Fruit fly (Drosophila melanogaster) whole organism, larva: Measurements from ENCODE around the gene RYa-R.

Experiments
- noc ChIP-seq: fragments of 200-800 bp; sonication (Bioruptor generic); optimal IDR thresholded peaks from 3 replicates; lab custom pipeline; 2019; ENCODE audit warnings: missing biosample characterization, mild to moderate bottlenecking, missing genetic modification characterization, moderate library complexity

The RYa-R gene

DNA sequence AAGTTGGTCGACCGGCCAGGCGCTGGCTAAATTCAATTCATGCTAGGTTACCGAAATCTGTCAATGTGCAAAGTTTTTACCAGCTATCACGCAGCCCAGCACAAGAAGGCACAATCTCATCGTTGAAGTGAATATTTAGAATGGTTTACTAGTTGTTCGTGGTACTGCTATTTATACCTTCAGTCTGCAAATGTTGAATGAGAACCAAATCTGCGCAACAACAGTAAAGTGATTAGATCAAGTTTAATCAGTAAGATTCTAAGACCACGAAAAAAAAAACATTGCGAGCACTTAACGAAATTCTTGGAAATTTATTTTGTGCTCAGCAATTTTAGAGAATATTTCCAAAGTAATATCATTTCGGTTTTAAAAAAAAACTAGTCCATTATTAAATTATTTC, 8.6 kb downstream of the RYa-R start, which contains the start of gene CG6296:
TSS of gene CG6296 (minus strand) at position 132 of the 400 bp plus-strand sequence.
- TF ChIP-seq noc (tag; lab: Kevin White, UChicago): no peak

DNA sequence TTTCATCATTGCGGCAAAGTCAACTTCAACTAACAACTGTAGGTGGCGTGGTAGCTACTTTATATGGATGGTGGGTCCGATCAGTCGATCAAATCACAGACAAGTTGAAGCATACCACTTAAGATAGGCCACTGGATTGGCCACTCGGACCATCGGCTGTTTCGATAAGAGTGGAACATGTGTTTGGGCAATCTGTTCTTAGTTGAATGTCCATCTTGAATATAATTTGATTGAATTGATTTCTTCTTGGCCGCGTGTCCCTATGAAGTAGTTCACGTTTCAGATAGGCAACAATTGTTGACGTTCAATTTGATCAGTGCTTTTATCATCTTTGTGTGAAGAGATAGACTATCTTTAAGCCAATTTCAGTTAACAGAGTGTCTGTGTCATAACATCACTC, 10.2 kb downstream of the RYa-R start, which contains the start of gene CG6295:
TSS of gene CG6295 (minus strand) at position 34 of the 400 bp plus-strand sequence.
- TF ChIP-seq noc (tag; lab: Kevin White, UChicago): no peak

DNA sequence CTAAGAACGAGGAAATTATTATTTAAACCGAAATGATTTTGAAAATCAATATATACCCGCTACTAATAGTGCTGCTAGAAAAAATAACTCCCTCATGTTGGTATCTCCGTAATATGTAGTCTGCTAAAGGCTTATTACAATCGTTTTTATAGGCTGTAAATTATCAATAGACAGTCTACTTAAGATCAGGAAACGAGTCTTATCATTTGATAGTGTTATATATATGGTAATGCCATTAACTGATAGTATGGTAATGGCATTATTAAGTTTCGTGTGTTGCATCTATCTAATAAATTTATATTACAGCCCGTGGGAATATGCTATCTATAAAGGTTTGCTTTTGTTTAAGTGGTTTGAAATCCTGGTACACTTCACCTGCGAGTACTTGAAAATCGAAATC, 21.4 kb downstream of the RYa-R start, which contains the start of gene CG17192:
TSS of gene CG17192 (minus strand) at position 101 of the 400 bp plus-strand sequence.
- no peak for TF ChIP-seq noc (tag; lab: Kevin White, UChicago)

- peak; percentile 72 for TF ChIP-seq noc (tag; lab: Kevin White, UChicago)
Measured at dm6 chr3R:27019701-27020172, 23.0 kb downstream of the RYa-R start, which contains the start of gene CG17191. TSS of gene CG17191 (minus strand) at chr3R:27019751.

- no peak for TF ChIP-seq noc (tag; lab: Kevin White, UChicago)
Measured at dm6 chr3R:27021278-27021677, 24.5 kb downstream of the RYa-R start, which contains the start of gene CG6283. TSS of gene CG6283 (minus strand) at chr3R:27021378.

dm6 chr3R:27023117-27023516, 26.3 kb downstream of the RYa-R start, which contains the start of gene CG6277:
TSS of gene CG6277 (minus strand) at chr3R:27023217.
- TF ChIP-seq noc (tag; lab: Kevin White, UChicago): no peak

- TF ChIP-seq noc (tag; lab: Kevin White, UChicago): no peak
Measured at dm6 chr3R:27026009-27026408, 29.2 kb downstream of the RYa-R start, which contains the start of gene CG6271. TSS of gene CG6271 (minus strand) at chr3R:27026109.

DNA sequence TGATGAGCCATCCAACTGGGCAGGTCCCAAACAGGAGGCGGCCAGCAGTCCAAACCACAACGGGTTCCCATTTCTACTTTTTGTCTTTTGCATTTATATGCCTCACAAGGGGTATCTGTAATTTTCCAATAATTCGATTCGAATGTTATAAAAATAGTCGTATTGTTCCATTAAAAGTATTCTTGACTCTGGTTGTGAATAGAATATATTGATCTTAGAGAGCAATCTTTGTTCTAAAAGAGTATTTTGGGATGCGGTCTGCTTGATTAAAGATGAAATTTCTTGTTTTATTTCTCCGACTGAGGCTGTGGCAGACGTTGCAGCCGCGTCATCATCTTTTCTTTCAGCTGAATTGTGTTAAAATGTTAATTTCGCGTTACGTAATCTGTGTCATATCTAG, 37.2 kb downstream of the RYa-R start:
- no peak for TF ChIP-seq noc (tag; lab: Kevin White, UChicago)

- TF ChIP-seq noc (tag; lab: Kevin White, UChicago): no peak
Measured at dm6 chr3R:27040044-27040443, 43.3 kb downstream of the RYa-R start.

- TF ChIP-seq noc (tag; lab: Kevin White, UChicago): no peak
Measured at dm6 chr3R:27048561-27049270, 51.9 kb downstream of the RYa-R start, which contains the start of gene TwdlT. TSS of gene TwdlT (plus strand) at chr3R:27049220.

dm6 chr3R:27049549-27049948, 52.8 kb downstream of the RYa-R start:
- TF ChIP-seq noc (tag; lab: Kevin White, UChicago): no peak

- TF ChIP-seq noc (tag; lab: Kevin White, UChicago): no peak
Measured at dm6 chr3R:27056152-27056551, 59.4 kb downstream of the RYa-R start.

- TF ChIP-seq noc (tag; lab: Kevin White, UChicago): no peak
Measured at dm6 chr3R:27061916-27062315, 65.1 kb downstream of the RYa-R start, which contains the start of gene CG34292. TSS of gene CG34292 (plus strand) at chr3R:27062216.

- no peak for TF ChIP-seq noc (tag; lab: Kevin White, UChicago)
Measured at dm6 chr3R:27064099-27064498, 67.3 kb downstream of the RYa-R start, which contains the start of gene Nep5. TSS of gene Nep5 (minus strand) at chr3R:27064199.

dm6 chr3R:27065136-27065535, 68.4 kb downstream of the RYa-R start, which contains the start of gene CG43935:
TSS of gene CG43935 (plus strand) at chr3R:27065436.
- no peak for TF ChIP-seq noc (tag; lab: Kevin White, UChicago)

- TF ChIP-seq noc (tag; lab: Kevin White, UChicago): no peak
Measured at dm6 chr3R:27067362-27067761, 70.6 kb downstream of the RYa-R start.
